Fruit fly (Drosophila melanogaster) whole organism, embryonic: Measurements from ENCODE around the gene cni.
A peak's percentile ranks its signal among the peaks of the same experiment; 100 is the strongest.

ENCODE experiments used
- Aef1 ChIP-seq: fragments of 200-800 bp; sonication (Bioruptor generic); IDR thresholded peaks from 3 replicates; pipeline ENCODE4 v1.3.6; 2022; ENCODE audit warnings: missing biosample characterization, missing genetic modification characterization
- Awh ChIP-seq: fragments of 200-800 bp; sonication (Bioruptor generic); IDR thresholded peaks from 2 replicates; pipeline ENCODE4, ENCODE4 v1.3.6; 2022; ENCODE audit warnings: missing biosample characterization, missing genetic modification characterization
- BEAF-32 ChIP-seq: fragments of 200-800 bp; sonication (Bioruptor generic); optimal IDR thresholded peaks from 3 replicates; lab custom pipeline; 2017; ENCODE audit warnings: missing biosample characterization, missing genetic modification characterization, mild to moderate bottlenecking, moderate library complexity, missing genetic modification reagents
- Bgb ChIP-seq: fragments of 200-800 bp; sonication (Bioruptor generic); IDR thresholded peaks from 2 replicates; pipeline ENCODE4 v1.3.6; 2022; ENCODE audit warnings: missing biosample characterization, missing genetic modification characterization; ENCODE audit not compliant: partially characterized antibody
- CG10147 ChIP-seq: fragments of 200-800 bp; sonication (Bioruptor generic); optimal IDR thresholded peaks from 2 replicates; lab custom pipeline; 2019; ENCODE audit warnings: missing biosample characterization, mild to moderate bottlenecking, missing genetic modification characterization, moderate library complexity
- CG10565 ChIP-seq: fragments of 200-800 bp; sonication (Bioruptor generic); optimal IDR thresholded peaks from 3 replicates; lab custom pipeline; 2016; ENCODE audit warnings: missing biosample characterization, mild to moderate bottlenecking, missing genetic modification characterization
- CG10979 ChIP-seq: fragments of 200-800 bp; sonication (Bioruptor generic); optimal IDR thresholded peaks from 2 replicates; lab custom pipeline; 2018; ENCODE audit warnings: missing biosample characterization, mild to moderate bottlenecking, missing genetic modification characterization, moderate library complexity
- CG11085 ChIP-seq: fragments of 200-800 bp; sonication (Bioruptor generic); IDR thresholded peaks from 2 replicates; pipeline ENCODE4 v1.3.6; 2022; ENCODE audit warnings: missing biosample characterization, missing genetic modification characterization
- CG11456 ChIP-seq: fragments of 200-800 bp; sonication (Bioruptor generic); IDR thresholded peaks from 3 replicates; pipeline ENCODE4 v1.3.6; 2022; ENCODE audit warnings: missing biosample characterization, missing genetic modification characterization
- CG12155 ChIP-seq: fragments of 200-800 bp; sonication (Bioruptor generic); optimal IDR thresholded peaks from 3 replicates; lab custom pipeline; 2016; ENCODE audit warnings: missing biosample characterization, missing genetic modification characterization
- CG14014 ChIP-seq: fragments of 200-800 bp; sonication (Bioruptor generic); IDR thresholded peaks from 2 replicates; pipeline ENCODE4 v1.3.6; 2022; ENCODE audit warnings: missing biosample characterization, missing genetic modification characterization
- CG14710 ChIP-seq: fragments of 200-800 bp; sonication (Bioruptor generic); optimal IDR thresholded peaks from 3 replicates; lab custom pipeline; 2019; ENCODE audit warnings: missing biosample characterization, mild to moderate bottlenecking, missing genetic modification characterization, moderate library complexity
- CG14860 ChIP-seq: fragments of 200-800 bp; sonication (Bioruptor generic); IDR thresholded peaks from 3 replicates; pipeline ENCODE4 v1.3.6; 2022; ENCODE audit warnings: missing biosample characterization, missing genetic modification characterization; ENCODE audit not compliant: partially characterized antibody
- CG15601 ChIP-seq: fragments of 200-800 bp; sonication (Bioruptor generic); optimal IDR thresholded peaks from 3 replicates; lab custom pipeline; 2019; ENCODE audit warnings: missing biosample characterization, mild to moderate bottlenecking, missing genetic modification characterization, moderate library complexity
- CG16813 ChIP-seq: fragments of 200-800 bp; sonication (Bioruptor generic); IDR thresholded peaks from 3 replicates; pipeline ENCODE4 v1.3.6; 2022; ENCODE audit warnings: missing biosample characterization, missing genetic modification characterization; ENCODE audit not compliant: partially characterized antibody
- CG17385 ChIP-seq: fragments of 200-800 bp; sonication (Bioruptor generic); optimal IDR thresholded peaks from 3 replicates; lab custom pipeline; 2018; ENCODE audit warnings: missing biosample characterization, mild to moderate bottlenecking, missing genetic modification characterization
- CG2120 ChIP-seq: fragments of 200-800 bp; sonication (Bioruptor generic); optimal IDR thresholded peaks from 3 replicates; lab custom pipeline; 2016; ENCODE audit warnings: missing biosample characterization, missing genetic modification characterization
- CG2889 ChIP-seq: fragments of 200-800 bp; sonication (Bioruptor generic); IDR thresholded peaks from 3 replicates; pipeline ENCODE4 v1.3.6; 2022; ENCODE audit warnings: missing biosample characterization, missing genetic modification characterization
- CG32767 ChIP-seq: fragments of 200-800 bp; sonication (Bioruptor generic); IDR thresholded peaks from 2 replicates; pipeline ENCODE4 v1.3.6; 2022; ENCODE audit warnings: missing biosample characterization, missing genetic modification characterization
- CG32772 ChIP-seq: fragments of 200-800 bp; sonication (Bioruptor generic); IDR thresholded peaks from 2 replicates; pipeline ENCODE4 v1.3.6; 2022; ENCODE audit warnings: missing biosample characterization, missing genetic modification characterization
- CG4730 ChIP-seq: fragments of 200-800 bp; sonication (Bioruptor generic); IDR thresholded peaks from 2 replicates; pipeline ENCODE4 v1.3.6; 2022; ENCODE audit warnings: missing biosample characterization, missing genetic modification characterization
- CG6765 ChIP-seq: fragments of 200-800 bp; sonication (Bioruptor generic); optimal IDR thresholded peaks from 3 replicates; lab custom pipeline; 2017; ENCODE audit warnings: missing biosample characterization, mild to moderate bottlenecking, missing genetic modification characterization
- CG7745 ChIP-seq: fragments of 200-800 bp; sonication (Bioruptor generic); optimal IDR thresholded peaks from 2 replicates; lab custom pipeline; 2018; ENCODE audit warnings: missing biosample characterization, mild to moderate bottlenecking, missing genetic modification characterization, moderate library complexity
- CG8281 ChIP-seq: fragments of 200-800 bp; sonication (Bioruptor generic); optimal IDR thresholded peaks from 2 replicates; lab custom pipeline; 2018; ENCODE audit warnings: missing biosample characterization, mild to moderate bottlenecking, missing genetic modification characterization, moderate library complexity
- CrebB ChIP-seq: fragments of 200-800 bp; sonication (Bioruptor generic); optimal IDR thresholded peaks from 3 replicates; lab custom pipeline; 2018; ENCODE audit warnings: missing biosample characterization, mild to moderate bottlenecking, missing genetic modification characterization
- D19B ChIP-seq: fragments of 200-800 bp; sonication (Bioruptor generic); optimal IDR thresholded peaks from 2 replicates; lab custom pipeline; 2017; ENCODE audit warnings: missing biosample characterization, mild to moderate bottlenecking, missing genetic modification characterization
- Dbx ChIP-seq: fragments of 200-800 bp; sonication (Bioruptor generic); IDR thresholded peaks from 3 replicates; pipeline ENCODE4 v1.3.6; 2022; ENCODE audit warnings: missing biosample characterization, missing genetic modification characterization
- Doc3 ChIP-seq: fragments of 200-800 bp; sonication (Bioruptor generic); IDR thresholded peaks from 3 replicates; pipeline ENCODE4 v1.3.6; 2022; ENCODE audit warnings: missing biosample characterization, missing genetic modification characterization; ENCODE audit not compliant: partially characterized antibody
- E2f2 ChIP-seq: fragments of 200-800 bp; sonication (Bioruptor generic); IDR thresholded peaks from 2 replicates; pipeline ENCODE4 v1.3.6; 2022; ENCODE audit warnings: missing biosample characterization, missing genetic modification characterization
- Six4 ChIP-seq: fragments of 200-800 bp; sonication (Bioruptor generic); optimal IDR thresholded peaks from 2 replicates; lab custom pipeline; 2016; ENCODE audit warnings: missing biosample characterization, missing genetic modification characterization
- amos ChIP-seq: fragments of 200-800 bp; sonication (Bioruptor generic); IDR thresholded peaks from 2 replicates; pipeline ENCODE4 v1.3.6; 2022; ENCODE audit warnings: missing biosample characterization, missing genetic modification characterization; ENCODE audit not compliant: partially characterized antibody
- bsh ChIP-seq, 2 experiments: fragments of 200-800 bp; sonication (Bioruptor generic); optimal IDR thresholded peaks; 2 replicates each; lab custom pipeline; 2017 to 2018; ENCODE audit warnings: mild to moderate bottlenecking in 2 of 2, missing biosample characterization in 2 of 2, missing genetic modification characterization in 2 of 2, moderate library complexity in 1 of 2
- cwo ChIP-seq: fragments of 200-800 bp; sonication (Bioruptor generic); optimal IDR thresholded peaks from 3 replicates; lab custom pipeline; 2017; ENCODE audit warnings: missing biosample characterization, missing genetic modification characterization, mild to moderate bottlenecking, moderate library complexity, missing genetic modification reagents
- danr ChIP-seq: fragments of 200-800 bp; sonication (Bioruptor generic); IDR thresholded peaks from 2 replicates; pipeline ENCODE4 v1.3.6; 2022; ENCODE audit warnings: missing biosample characterization, missing genetic modification characterization
- disco-r ChIP-seq: fragments of 200-800 bp; sonication (Bioruptor generic); optimal IDR thresholded peaks from 2 replicates; lab custom pipeline; 2016; ENCODE audit warnings: missing biosample characterization, missing genetic modification characterization
- grn ChIP-seq: fragments of 200-800 bp; sonication (Bioruptor generic); optimal IDR thresholded peaks from 3 replicates; lab custom pipeline; 2017; ENCODE audit warnings: missing biosample characterization, missing genetic modification characterization
- kay ChIP-seq: fragments of 200-800 bp; sonication (Bioruptor generic); optimal IDR thresholded peaks from 2 replicates; lab custom pipeline; 2016; ENCODE audit warnings: missing biosample characterization, missing genetic modification characterization
- klu ChIP-seq: fragments of 200-800 bp; sonication (Bioruptor generic); IDR thresholded peaks from 2 replicates; pipeline ENCODE4 v1.3.6; 2022; ENCODE audit warnings: missing biosample characterization, missing genetic modification characterization
- knrl ChIP-seq: fragments of 200-800 bp; sonication (Bioruptor generic); IDR thresholded peaks from 3 replicates; pipeline ENCODE4 v1.3.6; 2022; ENCODE audit warnings: missing biosample characterization, missing genetic modification characterization; ENCODE audit not compliant: partially characterized antibody
- phol ChIP-seq: fragments of 200-800 bp; sonication (Bioruptor generic); optimal IDR thresholded peaks from 3 replicates; lab custom pipeline; 2018; ENCODE audit warnings: missing biosample characterization, mild to moderate bottlenecking, missing genetic modification characterization, moderate library complexity
- pita ChIP-seq: fragments of 200-800 bp; sonication (Bioruptor generic); optimal IDR thresholded peaks from 2 replicates; lab custom pipeline; 2017; ENCODE audit warnings: missing biosample characterization, mild to moderate bottlenecking, missing genetic modification characterization
- ranshi ChIP-seq: fragments of 200-800 bp; sonication (Bioruptor generic); IDR thresholded peaks from 2 replicates; pipeline ENCODE4 v1.3.6; 2022; ENCODE audit warnings: missing biosample characterization, missing genetic modification characterization
- sens ChIP-seq: fragments of 200-800 bp; sonication (Bioruptor generic); peaks from one replicate; lab custom pipeline; 2016; ENCODE audit warnings: missing biosample characterization, missing genetic modification characterization
- sna ChIP-seq: fragments of 200-800 bp; sonication (Bioruptor generic); IDR thresholded peaks from 2 replicates; pipeline ENCODE4 v1.3.6; 2022; ENCODE audit warnings: missing biosample characterization, missing genetic modification characterization; ENCODE audit not compliant: partially characterized antibody
- sob ChIP-seq: fragments of 200-800 bp; sonication (Bioruptor generic); IDR thresholded peaks from 2 replicates; pipeline ENCODE4 v1.3.6; 2022; ENCODE audit warnings: missing biosample characterization, missing genetic modification characterization
- sqz ChIP-seq: fragments of 200-800 bp; sonication (Bioruptor generic); optimal IDR thresholded peaks from 3 replicates; lab custom pipeline; 2018; ENCODE audit warnings: missing biosample characterization, mild to moderate bottlenecking, missing genetic modification characterization
- stwl ChIP-seq: fragments of 200-800 bp; sonication (Bioruptor generic); optimal IDR thresholded peaks from 3 replicates; lab custom pipeline; 2018; ENCODE audit warnings: missing biosample characterization, mild to moderate bottlenecking, missing genetic modification characterization, moderate library complexity
- unpg ChIP-seq: fragments of 200-800 bp; sonication (Bioruptor generic); optimal IDR thresholded peaks from 3 replicates; lab custom pipeline; 2018; ENCODE audit warnings: missing biosample characterization, mild to moderate bottlenecking, missing genetic modification characterization, moderate library complexity

Gene cni

dm6 chr2L:16307026-16307703, 3.4 kb downstream of the cni start, which contains the start of the genes CG5861 and Syx5 (continued):
- peak; percentile 80 for TF ChIP-seq CG10147 (GFP tag; lab: Kevin White, UChicago)
- peak in 1 of 2 experiments; percentile 56 for TF ChIP-seq bsh (GFP tag; optimal IDR thresholded peaks at IDR 0.05; lab: Kevin White, UChicago)
- no peak for TF ChIP-seq klu (GFP tag; lab: Robert Waterston, UW)
- peak; percentile 70; the same call in 2 of the 3 replicates for TF ChIP-seq CG11456 (GFP tag; lab: Robert Waterston, UW)
- TF ChIP-seq CG2889 (GFP tag; lab: Robert Waterston, UW) = no peak
- TF ChIP-seq disco-r = no peak
- TF ChIP-seq CG10565 (GFP tag; lab: Kevin White, UChicago) = no peak
- TF ChIP-seq sens (GFP tag; lab: Kevin White, UChicago) = peak; percentile 69
- TF ChIP-seq CG8281 (tag; lab: Kevin White, UChicago) = no peak
- TF ChIP-seq CG7745 (tag; lab: Kevin White, UChicago) = peak; percentile 80
- peak; percentile 68; the same call in 1 of the 2 replicates for TF ChIP-seq sob
- peak; percentile 86 for TF ChIP-seq BEAF-32 (GFP tag; lab: Kevin White, UChicago)
- peak; percentile 50 for TF ChIP-seq CrebB (tag; lab: Kevin White, UChicago)
- no peak for TF ChIP-seq CG32767 (GFP tag; lab: Robert Waterston, UW)
- TF ChIP-seq CG4730 (GFP tag; lab: Robert Waterston, UW) = peak; percentile 54; the same call in 1 of the 2 replicates
- peak; percentile 89 for TF ChIP-seq grn (GFP tag; lab: Kevin White, UChicago)
- no peak for TF ChIP-seq danr (GFP tag; lab: Robert Waterston, UW)
- peak; percentile 97 for TF ChIP-seq Doc3 (GFP tag; lab: Robert Waterston, UW)
- peak; percentile 63 for TF ChIP-seq CG2120 (GFP tag; lab: Kevin White, UChicago)
- TF ChIP-seq CG15601 = peak; percentile 69
- TF ChIP-seq CG14710 = peak; percentile 78
- peak; percentile 95 for TF ChIP-seq sna
- peak; percentile 84; the same call in 1 of the 2 replicates for TF ChIP-seq amos (GFP tag; lab: Robert Waterston, UW)
- peak; percentile 16; the same call in 1 of the 2 replicates for TF ChIP-seq CG14014
- no peak for TF ChIP-seq Awh
- peak; percentile 83 for TF ChIP-seq Bgb
- TF ChIP-seq CG32772 = peak; percentile 74; the same call in 1 of the 2 replicates
- TF ChIP-seq sqz = peak; percentile 88
- TF ChIP-seq cwo (GFP tag; lab: Kevin White, UChicago) = peak; percentile 13
- TF ChIP-seq Six4 (GFP tag; lab: Kevin White, UChicago) = peak; percentile 24
- TF ChIP-seq Aef1 (GFP tag; lab: Robert Waterston, UW) = peak; percentile 37; the same call in 1 of the 3 replicates
- TF ChIP-seq Dbx (GFP tag; lab: Robert Waterston, UW) = peak; percentile 67; the same call in 2 of the 3 replicates
- peak; percentile 87 for TF ChIP-seq CG16813 (GFP tag; lab: Robert Waterston, UW)
- peak; percentile 64 for TF ChIP-seq CG11085 (GFP tag; lab: Robert Waterston, UW)
- TF ChIP-seq CG12155 (GFP tag; lab: Kevin White, UChicago) = peak; percentile 24
- peak; percentile 64 for TF ChIP-seq unpg (GFP tag; lab: Kevin White, UChicago)
- TF ChIP-seq CG14860 (GFP tag; lab: Robert Waterston, UW) = peak; percentile 88
- TF ChIP-seq kay (GFP tag; lab: Kevin White, UChicago) = peak; percentile 23
- peak; percentile 52; the same call in 1 of the 2 replicates for TF ChIP-seq ranshi (GFP tag; lab: Robert Waterston, UW)
- TF ChIP-seq E2f2 (GFP tag; lab: Robert Waterston, UW) = peak; percentile 54
- peak; percentile 46 for TF ChIP-seq CG17385 (GFP tag; lab: Kevin White, UChicago)
- peak; percentile 70 for TF ChIP-seq phol (tag; lab: Kevin White, UChicago)
- peak; percentile 67 for TF ChIP-seq stwl (tag; lab: Kevin White, UChicago)
- TF ChIP-seq pita (GFP tag; lab: Kevin White, UChicago) = no peak
- peak; percentile 17 for TF ChIP-seq CG6765 (GFP tag; lab: Kevin White, UChicago)
- peak; percentile 17 for TF ChIP-seq D19B (GFP tag; lab: Kevin White, UChicago)
- TF ChIP-seq CG10979 (tag; lab: Kevin White, UChicago) = peak; percentile 59
- peak; percentile 88 for TF ChIP-seq knrl (GFP tag; lab: Robert Waterston, UW)
